Worm (Caenorhabditis elegans): ENCODE results near the gene F14D7.9.

Gene F14D7.9

DNA sequence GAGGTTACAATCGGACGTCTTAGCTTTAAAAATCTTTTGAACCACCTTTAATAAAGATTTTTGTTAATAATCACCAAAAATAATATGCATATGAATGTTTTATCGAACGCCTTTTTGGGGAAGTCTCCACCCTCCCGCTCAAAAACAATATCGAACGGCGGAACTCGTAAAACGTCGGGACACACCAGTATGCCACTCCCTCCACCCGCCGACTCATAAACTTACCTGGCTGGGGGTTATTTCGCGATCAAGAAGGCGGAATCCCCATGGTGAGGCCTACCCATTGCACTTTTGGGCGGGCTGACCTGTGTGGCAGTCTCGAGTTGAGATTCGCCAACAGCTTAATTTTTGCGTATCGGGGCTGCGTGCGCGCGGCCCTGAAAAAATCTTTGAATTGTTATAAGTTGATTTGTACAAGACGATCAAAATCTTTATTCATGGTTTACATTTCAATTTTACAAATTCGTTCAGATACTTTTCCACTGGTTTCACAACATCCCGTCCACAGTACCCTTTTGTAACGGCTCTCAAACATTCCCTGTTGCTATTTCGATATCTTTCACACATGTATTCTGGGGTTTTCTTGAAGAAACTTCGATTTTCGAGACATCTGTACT lies 27.1 kb upstream of the F14D7.9 start (continued):
- peak; percentile 72 for TF ChIP-seq madf-6 (GFP tag; IDR thresholded peaks at IDR 0.05)
- TF ChIP-seq ztf-28 (GFP tag; IDR thresholded peaks at IDR 0.05) = 0 out of 2 replicates have a peak, but pooled peaks have one; percentile 5
- TF ChIP-seq die-1 (tag; optimal IDR thresholded peaks at IDR 0.05) = peak; percentile 4
- no peak for TF ChIP-seq lin-40 (tag; optimal IDR thresholded peaks at IDR 0.05)
- TF ChIP-seq attf-6 (GFP tag; IDR thresholded peaks at IDR 0.05) = peak; percentile 73
- no peak for TF ChIP-seq egl-18 (GFP tag; IDR thresholded peaks at IDR 0.05)
- TF ChIP-seq atf-7 (tag; optimal IDR thresholded peaks at IDR 0.05) = no peak
- no peak for TF ChIP-seq tbx-9 (tag; optimal IDR thresholded peaks at IDR 0.05; ENCODE audit: borderline replicate concordance)
- TF ChIP-seq xnd-1 (tag; optimal IDR thresholded peaks at IDR 0.05) = peak; percentile 11
- TF ChIP-seq madf-8 (GFP tag; conservative IDR thresholded peaks at IDR 0.05) = 0 out of 2 replicates have a peak, but pooled peaks have one; percentile 15
- TF ChIP-seq pbrm-1 (GFP tag; IDR thresholded peaks at IDR 0.05) = peak; percentile 29; the same call in 1 of the 2 replicates
- TF ChIP-seq bed-2 (GFP tag; IDR thresholded peaks at IDR 0.05) = no peak
- no peak for TF ChIP-seq C06A6.2 (GFP tag; conservative IDR thresholded peaks at IDR 0.05)

DNA sequence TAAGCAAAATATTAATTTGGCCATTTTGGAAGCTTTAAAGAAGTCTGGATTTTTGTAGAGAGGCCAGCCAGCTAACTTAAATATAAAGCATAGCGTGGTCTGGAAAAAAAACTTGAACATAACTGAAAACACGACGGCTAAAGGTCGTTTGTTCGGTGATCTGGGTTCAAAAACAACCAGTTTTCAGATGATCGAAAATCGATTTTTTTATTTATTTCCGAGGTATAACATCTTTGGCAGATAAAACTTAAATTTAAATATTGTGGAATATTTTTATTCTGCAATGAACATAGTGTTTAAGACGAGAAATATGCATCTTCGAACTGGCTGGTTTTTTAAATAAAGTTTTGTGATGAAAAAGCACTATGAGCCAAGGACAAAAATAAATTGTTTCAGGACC lies 25.9 kb upstream of the F14D7.9 start, which contains the start of gene F40G12.4:
Gene F40G12.4 (minus strand): TSS at position 101 of the 400 bp plus-strand sequence.
- TF ChIP-seq akir-1 (GFP tag; optimal IDR thresholded peaks at IDR 0.05) (no peak), ztf-6 (GFP tag; IDR thresholded peaks at IDR 0.05) (no peak), madf-8 (GFP tag; conservative IDR thresholded peaks at IDR 0.05) (no peak), cebp-2 (GFP tag; IDR thresholded peaks at IDR 0.05) (no peak), ets-4 (GFP tag; optimal IDR thresholded peaks at IDR 0.05) (no peak), somi-1 (GFP tag; optimal IDR thresholded peaks at IDR 0.05) (no peak), egrh-3 (GFP tag; IDR thresholded peaks at IDR 0.05) (no peak)

DNA sequence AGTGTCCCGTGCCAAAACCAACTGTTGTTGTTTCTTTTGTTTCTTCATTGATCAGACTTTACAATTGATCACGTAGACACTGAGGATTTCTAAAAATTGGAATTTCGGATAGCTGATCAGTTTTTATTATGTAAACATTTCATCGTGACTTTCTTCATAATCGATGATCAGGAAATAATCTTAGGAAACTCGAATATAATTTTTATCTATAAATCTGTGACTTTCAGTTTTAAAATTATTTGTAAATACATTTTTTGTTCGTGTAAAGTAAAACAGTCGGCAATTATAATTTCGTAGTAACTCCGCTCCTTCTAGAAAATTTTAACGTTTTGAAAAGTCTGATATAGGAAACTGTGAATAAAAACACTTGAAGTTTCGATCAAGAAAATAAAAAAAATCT lies 23.8 kb upstream of the F14D7.9 start, which contains the start of gene F40G12.5:
Gene F40G12.5 (minus strand): TSS at position 101 of the 400 bp plus-strand sequence.
- no peak for TF ChIP-seq F39B2.1 (GFP tag; IDR thresholded peaks at IDR 0.05)
- TF ChIP-seq egl-44 (GFP tag; IDR thresholded peaks at IDR 0.05) = no peak
- TF ChIP-seq attf-6 (GFP tag; IDR thresholded peaks at IDR 0.05) = no peak
- no peak for TF ChIP-seq aptf-2 (GFP tag; conservative IDR thresholded peaks at IDR 0.05)
- no peak for TF ChIP-seq nfyb-1 (GFP tag; IDR thresholded peaks at IDR 0.05)
- no peak for TF ChIP-seq ceh-91 (GFP tag; IDR thresholded peaks at IDR 0.05)
- no peak for TF ChIP-seq nhr-27 (tag; optimal IDR thresholded peaks at IDR 0.05)
- no peak for TF ChIP-seq lsy-27 (tag; optimal IDR thresholded peaks at IDR 0.05; ENCODE audit: borderline replicate concordance, insufficient read depth)
- no peak for TF ChIP-seq madf-8 (GFP tag; conservative IDR thresholded peaks at IDR 0.05)
- no peak for TF ChIP-seq dpff-1 (tag; optimal IDR thresholded peaks at IDR 0.05)
- TF ChIP-seq pha-4 (tag; optimal IDR thresholded peaks at IDR 0.05) = no peak
- no peak for TF ChIP-seq lag-1 (GFP tag; IDR thresholded peaks at IDR 0.05)
- TF ChIP-seq let-526 (GFP tag; IDR thresholded peaks at IDR 0.05) = no peak
- TF ChIP-seq Y56A3A.18 (GFP tag; IDR thresholded peaks at IDR 0.05) = no peak
- no peak for TF ChIP-seq hmg-1.2 (GFP tag; IDR thresholded peaks at IDR 0.05)
- no peak for TF ChIP-seq let-607 (tag; optimal IDR thresholded peaks at IDR 0.05)

DNA sequence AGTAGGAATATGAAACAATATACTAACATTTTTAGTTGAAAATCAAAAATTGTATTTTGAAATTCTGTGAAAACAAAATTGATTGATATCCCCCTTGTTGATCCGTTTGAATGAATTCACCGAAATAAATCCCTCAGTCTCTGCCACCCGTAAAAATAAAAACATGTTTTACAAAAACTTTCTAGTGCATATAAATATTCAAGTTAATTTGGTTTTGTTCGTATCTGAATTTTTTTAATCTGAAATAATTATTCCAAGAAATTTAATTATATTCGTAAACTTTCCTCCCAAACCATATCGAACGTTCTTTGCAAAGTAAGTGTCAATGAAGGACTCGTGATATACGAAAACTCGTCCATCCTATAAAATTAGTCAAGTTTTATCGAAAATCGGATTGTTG lies 21.5 kb upstream of the F14D7.9 start, which contains the start of gene F40G12.6:
Gene F40G12.6 (minus strand): TSS at position 101 of the 400 bp plus-strand sequence.
- TF ChIP-seq attf-6 (GFP tag; IDR thresholded peaks at IDR 0.05) = no peak
- TF ChIP-seq rcor-1 (GFP tag; IDR thresholded peaks at IDR 0.05) = no peak
- no peak for TF ChIP-seq unc-62 (GFP tag; optimal IDR thresholded peaks at IDR 0.05)
- TF ChIP-seq efl-1 (GFP tag; optimal IDR thresholded peaks at IDR 0.05) = no peak
- TF ChIP-seq sptf-2 (GFP tag; optimal IDR thresholded peaks at IDR 0.05) = no peak
- no peak for TF ChIP-seq Y95B8A.8 (GFP tag; IDR thresholded peaks at IDR 0.05)
- no peak for TF ChIP-seq pha-4 (tag; optimal IDR thresholded peaks at IDR 0.05)
- no peak for TF ChIP-seq sdz-38 (tag; optimal IDR thresholded peaks at IDR 0.05)
- TF ChIP-seq fkh-3 (tag; optimal IDR thresholded peaks at IDR 0.05) = no peak
- no peak for TF ChIP-seq ceh-58 (GFP tag; IDR thresholded peaks at IDR 0.05)
- no peak for TF ChIP-seq snpc-3.4 (tag; optimal IDR thresholded peaks at IDR 0.05)
- no peak for TF ChIP-seq bed-2 (GFP tag; IDR thresholded peaks at IDR 0.05)
- no peak for TF ChIP-seq xnd-1 (tag; optimal IDR thresholded peaks at IDR 0.05)
- no peak for TF ChIP-seq attf-5 (GFP tag; optimal IDR thresholded peaks at IDR 0.05)
- no peak for TF ChIP-seq snpc-1.3 (tag; optimal IDR thresholded peaks at IDR 0.05; ENCODE audit: insufficient read depth)
